Fruit fly (Drosophila melanogaster): ENCODE measurements around the gene CG4080.

CG4080 gene

dm6 chr3L:9438858-9439257 lies 39.8 kb upstream of the CG4080 start:
- TF ChIP-seq nau (GFP tag; optimal IDR thresholded peaks at IDR 0.05) (no peak), GATAe (GFP tag; conservative IDR thresholded peaks at IDR 0.05) (no peak), lmd (GFP tag; IDR thresholded peaks at IDR 0.05) (no peak), CG16813 (GFP tag; IDR thresholded peaks at IDR 0.05; ENCODE audit: partially characterized antibody) (0 out of 3 replicates have a peak, but pooled peaks have one; percentile 36), nerfin-1 (tag; optimal IDR thresholded peaks at IDR 0.05) (no peak), Med (GFP tag) (peak; percentile 63), hb (GFP tag; IDR thresholded peaks at IDR 0.05; ENCODE audit: partially characterized antibody) (0 out of 3 replicates have a peak, but pooled peaks have one; percentile 28), chinmo (GFP tag; IDR thresholded peaks at IDR 0.05; ENCODE audit: partially characterized antibody) (0 out of 4 replicates have a peak, but pooled peaks have one; percentile 29), peb (GFP tag; IDR thresholded peaks at IDR 0.05) (no peak), Ets65A (GFP tag) (peak; percentile 68), gem (tag; optimal IDR thresholded peaks at IDR 0.05) (no peak), CG33213 (GFP tag; optimal IDR thresholded peaks at IDR 0.05) (no peak)

- TF ChIP-seq CG1602 (GFP tag; optimal IDR thresholded peaks at IDR 0.05) (no peak), Dref (GFP tag; IDR thresholded peaks at IDR 0.05) (no peak), CG14860 (GFP tag; IDR thresholded peaks at IDR 0.05; ENCODE audit: partially characterized antibody) (no peak), CG1233 (GFP tag; optimal IDR thresholded peaks at IDR 0.05) (no peak), pan (optimal IDR thresholded peaks at IDR 0.05) (no peak), pan (GFP tag; optimal IDR thresholded peaks at IDR 0.05 in 1 of 2, IDR thresholded peaks at IDR 0.05 in 1 of 2) (no peak), sr (GFP tag; IDR thresholded peaks at IDR 0.05) (0 out of 3 replicates have a peak, but pooled peaks have one; percentile 24), ash1 (GFP tag; optimal IDR thresholded peaks at IDR 0.05) (no peak), CG7357 (GFP tag; IDR thresholded peaks at IDR 0.05) (no peak), chinmo (GFP tag; IDR thresholded peaks at IDR 0.05; ENCODE audit: partially characterized antibody) (no peak), Dip3 (GFP tag; optimal IDR thresholded peaks at IDR 0.05) (no peak), gsb-n (tag; optimal IDR thresholded peaks at IDR 0.05) (no peak), lab (GFP tag; optimal IDR thresholded peaks at IDR 0.05) (no peak), C15 (GFP tag; IDR thresholded peaks at IDR 0.05) (no peak), CG6272 (GFP tag; IDR thresholded peaks at IDR 0.05) (no peak), CG17912 (GFP tag; optimal IDR thresholded peaks at IDR 0.05) (no peak), Chrac-16 (GFP tag; optimal IDR thresholded peaks at IDR 0.05) (no peak), Nf-YA (GFP tag; IDR thresholded peaks at IDR 0.05) (peak; percentile 14; the same call in 1 of the 2 replicates), CG1603 (tag; optimal IDR thresholded peaks at IDR 0.05) (no peak), fd64A (GFP tag; optimal IDR thresholded peaks at IDR 0.05) (no peak), CG10147 (GFP tag; optimal IDR thresholded peaks at IDR 0.05) (no peak), dysf (GFP tag; IDR thresholded peaks at IDR 0.05) (no peak), sug (tag; optimal IDR thresholded peaks at IDR 0.05) (peak; percentile 55), pb (GFP tag; optimal IDR thresholded peaks at IDR 0.05) (no peak), CG12391 (tag; optimal IDR thresholded peaks at IDR 0.05) (no peak), sens-2 (GFP tag; IDR thresholded peaks at IDR 0.05) (no peak), unpg (GFP tag; optimal IDR thresholded peaks at IDR 0.05) (no peak), CG16813 (GFP tag; IDR thresholded peaks at IDR 0.05; ENCODE audit: partially characterized antibody) (no peak), ab (GFP tag; optimal IDR thresholded peaks at IDR 0.05) (no peak), cwo (GFP tag; optimal IDR thresholded peaks at IDR 0.05) (peak; percentile 3), Usf (GFP tag; optimal IDR thresholded peaks at IDR 0.05) (no peak), caup (GFP tag; optimal IDR thresholded peaks at IDR 0.05; ENCODE audit: severe bottlenecking) (no peak), nmo (GFP tag; optimal IDR thresholded peaks at IDR 0.05) (no peak), Fer1 (GFP tag; optimal IDR thresholded peaks at IDR 0.05) (no peak), D19A (tag; optimal IDR thresholded peaks at IDR 0.05) (no peak), fd96Cb (tag; optimal IDR thresholded peaks at IDR 0.05) (no peak), HmgZ (tag; optimal IDR thresholded peaks at IDR 0.05) (peak; percentile 13), Dbx (GFP tag; IDR thresholded peaks at IDR 0.05) (no peak), gcm (GFP tag; optimal IDR thresholded peaks at IDR 0.05) (no peak)
These were observed 36.8 kb upstream of the CG4080 start for dm6 chr3L:9435831-9436230.

All from whole organism, embryonic.